Worm (Caenorhabditis elegans): Measurements from ENCODE around the gene F57A10.2.

Gene F57A10.2

ce11 chrV:15766122-15766594 lies at the start of gene F57A10.2, which contains the start of gene haf-3:
Gene F57A10.2 (plus strand): TSS chrV:15766575.
Gene haf-3 (minus strand): TSS chrV:15766172.
- TF ChIP-seq lin-11 (tag; optimal IDR thresholded peaks at IDR 0.05), result peak; percentile 10
- TF ChIP-seq elt-2 (tag; optimal IDR thresholded peaks at IDR 0.05), result peak; percentile 54
- TF ChIP-seq ceh-30 (tag; optimal IDR thresholded peaks at IDR 0.05), result peak; percentile 84
- no peak for TF ChIP-seq T23F11.4 (GFP tag; optimal IDR thresholded peaks at IDR 0.05)
- TF ChIP-seq ceh-18 (tag; optimal IDR thresholded peaks at IDR 0.05), result peak; percentile 32
- no peak for TF ChIP-seq hlh-13 (GFP tag; optimal IDR thresholded peaks at IDR 0.05)
- TF ChIP-seq ttx-3 (tag; optimal IDR thresholded peaks at IDR 0.05), result peak; percentile 2
- peak; percentile 1 for TF ChIP-seq ets-4 (tag; optimal IDR thresholded peaks at IDR 0.05)
- TF ChIP-seq ceh-48 (tag; optimal IDR thresholded peaks at IDR 0.05), result no peak
- TF ChIP-seq unc-55 (GFP tag; optimal IDR thresholded peaks at IDR 0.05), result peak; percentile 39
- no peak for TF ChIP-seq unc-3 (GFP tag; conservative IDR thresholded peaks at IDR 0.05)
- peak; percentile 13 for TF ChIP-seq unc-3 (tag; optimal IDR thresholded peaks at IDR 0.05)
- TF ChIP-seq unc-42 (tag; optimal IDR thresholded peaks at IDR 0.05), result peak; percentile 76
- peak; percentile 10 for TF ChIP-seq ztf-16 (tag; optimal IDR thresholded peaks at IDR 0.05)
- peak; percentile 52 for TF ChIP-seq dve-1 (tag; optimal IDR thresholded peaks at IDR 0.05)
- peak; percentile 8 for TF ChIP-seq gmeb-2 (tag; optimal IDR thresholded peaks at IDR 0.05)
- TF ChIP-seq hlh-8 (tag; optimal IDR thresholded peaks at IDR 0.05), result no peak
- TF ChIP-seq nfya-1 (tag; optimal IDR thresholded peaks at IDR 0.05), result peak; percentile 77
- no peak for TF ChIP-seq syd-9 (tag; optimal IDR thresholded peaks at IDR 0.05)
- no peak for TF ChIP-seq tbx-2 (tag; optimal IDR thresholded peaks at IDR 0.05)
- peak; percentile 14 for TF ChIP-seq pat-9 (tag; optimal IDR thresholded peaks at IDR 0.05)
- TF ChIP-seq ceh-34 (tag; optimal IDR thresholded peaks at IDR 0.05), result peak; percentile 4
- TF ChIP-seq ceh-6 (GFP tag; optimal IDR thresholded peaks at IDR 0.05), result no peak
- TF ChIP-seq nhr-232 (tag; optimal IDR thresholded peaks at IDR 0.05), result no peak
- no peak for TF ChIP-seq madf-2 (tag; optimal IDR thresholded peaks at IDR 0.05)
- peak; percentile 7 for TF ChIP-seq hlh-30 (tag; optimal IDR thresholded peaks at IDR 0.05; ENCODE audit: insufficient read depth)
- peak; percentile 46 for TF ChIP-seq unc-86 (tag; optimal IDR thresholded peaks at IDR 0.05)

DNA sequence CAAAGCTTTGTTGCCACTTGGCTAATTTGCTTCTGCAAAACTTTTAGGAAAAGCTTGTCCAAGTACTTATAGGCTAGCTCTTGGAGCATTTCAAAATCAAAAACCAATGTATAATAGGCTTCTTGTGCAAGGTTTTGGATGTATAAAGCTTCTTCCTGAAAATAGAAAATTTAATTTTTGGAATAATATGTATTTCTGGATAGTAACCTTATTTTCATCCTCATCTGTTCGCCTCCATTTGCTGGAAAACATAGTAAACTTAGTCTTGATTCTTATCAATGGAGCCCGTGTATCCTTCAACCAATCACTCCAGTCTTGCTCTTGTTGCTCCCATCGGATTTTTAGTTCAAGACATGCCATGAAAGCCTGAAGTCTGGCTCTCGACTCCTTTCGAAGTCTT lies 49.7 kb upstream of the F57A10.2 start, which contains the start of gene Y6E2A.4:
TSS of gene Y6E2A.4 (minus strand) at position 101 of the 400 bp plus-strand sequence.
- TF ChIP-seq ceh-34 (tag; optimal IDR thresholded peaks at IDR 0.05), result no peak
- TF ChIP-seq hlh-13 (GFP tag; optimal IDR thresholded peaks at IDR 0.05), result no peak
- TF ChIP-seq ceh-30 (tag; optimal IDR thresholded peaks at IDR 0.05), result no peak
- no peak for TF ChIP-seq nhr-232 (tag; optimal IDR thresholded peaks at IDR 0.05)
- TF ChIP-seq ceh-18 (tag; optimal IDR thresholded peaks at IDR 0.05), result no peak
- no peak for TF ChIP-seq eyg-1 (tag; optimal IDR thresholded peaks at IDR 0.05)

- TF ChIP-seq dmd-4 (tag; optimal IDR thresholded peaks at IDR 0.05; ENCODE audit: borderline replicate concordance), result no peak
Observed at ce11 chrV:15718562-15718961, 47.8 kb upstream of the F57A10.2 start, which contains the start of gene Y6E2A.5. Gene Y6E2A.5 (minus strand): TSS chrV:15718662.

DNA sequence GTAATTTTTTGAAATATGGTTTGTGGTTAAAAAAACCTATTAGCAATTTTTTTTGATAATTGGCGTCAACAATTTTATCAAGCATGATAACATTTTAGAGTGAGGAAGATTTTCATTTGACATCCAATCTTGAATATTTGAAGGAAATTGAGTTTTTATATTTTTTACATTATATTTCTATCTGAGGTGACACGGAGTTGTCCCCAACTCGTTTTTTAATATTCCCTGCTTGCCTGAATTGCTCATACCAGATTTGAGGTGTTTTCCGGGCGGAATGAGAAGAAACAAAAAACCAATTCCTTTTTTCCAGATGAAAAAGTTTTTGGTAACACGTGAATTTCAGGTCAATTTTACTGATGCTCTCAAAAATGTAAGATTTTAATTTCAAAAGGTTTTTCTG lies 46.8 kb upstream of the F57A10.2 start, which contains the start of gene Y6E2A.7:
TSS of gene Y6E2A.7 (plus strand) at position 301 of the 400 bp plus-strand sequence.
- TF ChIP-seq hlh-15 (tag; optimal IDR thresholded peaks at IDR 0.05) (no peak), tbx-2 (tag; optimal IDR thresholded peaks at IDR 0.05) (no peak), ceh-22 (tag; optimal IDR thresholded peaks at IDR 0.05) (no peak), eyg-1 (tag; optimal IDR thresholded peaks at IDR 0.05) (no peak), rnt-1 (tag; optimal IDR thresholded peaks at IDR 0.05) (no peak), fax-1 (tag; optimal IDR thresholded peaks at IDR 0.05) (no peak), unc-3 (GFP tag; conservative IDR thresholded peaks at IDR 0.05) (no peak), unc-3 (tag; optimal IDR thresholded peaks at IDR 0.05) (no peak), unc-42 (tag; optimal IDR thresholded peaks at IDR 0.05) (no peak)

- TF ChIP-seq ceh-24 (tag; optimal IDR thresholded peaks at IDR 0.05) (no peak), ttx-3 (tag; optimal IDR thresholded peaks at IDR 0.05) (no peak), ceh-31 (tag; optimal IDR thresholded peaks at IDR 0.05) (no peak), ceh-2 (tag; optimal IDR thresholded peaks at IDR 0.05) (no peak), syd-9 (tag; optimal IDR thresholded peaks at IDR 0.05) (no peak), fkh-6 (tag; optimal IDR thresholded peaks at IDR 0.05) (no peak), lim-6 (tag; optimal IDR thresholded peaks at IDR 0.05) (no peak), ceh-48 (tag; optimal IDR thresholded peaks at IDR 0.05) (no peak), pha-4 (tag; optimal IDR thresholded peaks at IDR 0.05) (no peak), pat-9 (tag; optimal IDR thresholded peaks at IDR 0.05) (no peak), ref-2 (tag; optimal IDR thresholded peaks at IDR 0.05) (no peak), nfya-1 (tag; optimal IDR thresholded peaks at IDR 0.05) (no peak), F13H6.1 (tag; optimal IDR thresholded peaks at IDR 0.05) (no peak), dmd-4 (tag; optimal IDR thresholded peaks at IDR 0.05; ENCODE audit: borderline replicate concordance) (no peak), ceh-45 (GFP tag; IDR thresholded peaks at IDR 0.05) (no peak), ama-1 (optimal IDR thresholded peaks at IDR 0.05) (no peak), tbx-7 (tag; optimal IDR thresholded peaks at IDR 0.05) (no peak), ztf-16 (tag; optimal IDR thresholded peaks at IDR 0.05) (no peak), ceh-34 (tag; optimal IDR thresholded peaks at IDR 0.05) (no peak), unc-42 (tag; optimal IDR thresholded peaks at IDR 0.05) (no peak)
Observed at ce11 chrV:15721431-15721830, 44.9 kb upstream of the F57A10.2 start.
